Fruit fly (Drosophila melanogaster) whole organism, embryonic: ENCODE data around the gene CG45073.

Experiments used
- CG10462 ChIP-seq: fragments of 200-800 bp; sonication (Bioruptor generic); optimal IDR thresholded peaks from 2 replicates; lab custom pipeline; 2016; ENCODE audit warnings: missing biosample characterization, missing genetic modification characterization
- CG2116 ChIP-seq: fragments of 200-800 bp; sonication (Bioruptor generic); optimal IDR thresholded peaks from 3 replicates; lab custom pipeline; 2018; ENCODE audit warnings: missing biosample characterization, mild to moderate bottlenecking, missing genetic modification characterization
- CG9797 ChIP-seq: fragments of 200-800 bp; sonication (Bioruptor generic); optimal IDR thresholded peaks from 3 replicates; lab custom pipeline; 2018; ENCODE audit warnings: missing biosample characterization, mild to moderate bottlenecking, missing genetic modification characterization

dm6 chr3R:30160312-30160942 is 35.9 kb upstream of the CG45073 start, which contains the start of gene CG11498:
- TF ChIP-seq CG2116 (no peak), CG9797 (GFP tag; lab: Kevin White, UChicago) (no peak), CG10462 (no peak)
